Worm (Caenorhabditis elegans) whole organism, mixed stage, embryonic: Measurements from ENCODE around the gene srbc-8.

Source experiments
- M03D4.4 ChIP-seq: sonication (generic microtip); optimal IDR thresholded peaks from 2 replicates; lab custom pipeline; 2017; ENCODE audit warnings: mild to moderate bottlenecking, missing genetic modification characterization, missing compliant biosample characterization
- bed-3 ChIP-seq: fragments of 200-800 bp; sonication (Bioruptor generic); optimal IDR thresholded peaks from 3 replicates; lab custom pipeline; 2018; ENCODE audit warnings: mild to moderate bottlenecking, missing genetic modification characterization, moderate library complexity, missing compliant biosample characterization
- blmp-1 ChIP-seq: fragments of 150-350 bp; optimal IDR thresholded peaks from 2 replicates; lab custom pipeline; 2014; ENCODE audit warnings: missing biosample characterization, missing genetic modification characterization
- ceh-39 ChIP-seq: fragments of 150-350 bp; optimal IDR thresholded peaks from 2 replicates; lab custom pipeline; 2014; ENCODE audit warnings: missing biosample characterization, missing genetic modification characterization
- ceh-43 ChIP-seq: fragments of 200-800 bp; sonication (Bioruptor generic); optimal IDR thresholded peaks from 2 replicates; lab custom pipeline; 2018; ENCODE audit warnings: mild to moderate bottlenecking, missing genetic modification characterization, moderate library complexity, missing compliant biosample characterization
- ceh-83 ChIP-seq: fragments of 200-800 bp; sonication (Bioruptor generic); optimal IDR thresholded peaks from 2 replicates; lab custom pipeline; 2018; ENCODE audit warnings: mild to moderate bottlenecking, missing genetic modification characterization, missing compliant biosample characterization
- ces-1 ChIP-seq: fragments of 150-350 bp; optimal IDR thresholded peaks from 2 replicates; lab custom pipeline; 2014; ENCODE audit warnings: missing biosample characterization, missing genetic modification reagents, missing genetic modification characterization
- cnd-1 ChIP-seq: fragments of 200-800 bp; sonication (Bioruptor generic); optimal IDR thresholded peaks from 2 replicates; lab custom pipeline; 2018; ENCODE audit warnings: mild to moderate bottlenecking, missing genetic modification characterization, missing compliant biosample characterization
- drap-1 ChIP-seq: fragments of 200-800 bp; sonication (Bioruptor generic); optimal IDR thresholded peaks from 3 replicates; lab custom pipeline; 2018; ENCODE audit warnings: mild to moderate bottlenecking, missing genetic modification characterization, missing compliant biosample characterization
- elt-1 ChIP-seq: sonication (generic microtip); optimal IDR thresholded peaks from 2 replicates; lab custom pipeline; 2017; ENCODE audit warnings: missing genetic modification characterization, mild to moderate bottlenecking, missing compliant biosample characterization, antibody characterized with exemption, moderate library complexity, borderline replicate concordance; ENCODE audit not compliant: insufficient read depth
- elt-3 ChIP-seq: fragments of 150-350 bp; optimal IDR thresholded peaks from 2 replicates; lab custom pipeline; 2014; ENCODE audit warnings: missing biosample characterization, missing genetic modification characterization
- flh-1 ChIP-seq: fragments of 200-800 bp; sonication (Bioruptor generic); optimal IDR thresholded peaks from 2 replicates; lab custom pipeline; 2018; ENCODE audit warnings: mild to moderate bottlenecking, missing genetic modification characterization, moderate library complexity, missing compliant biosample characterization
- ham-2 ChIP-seq: fragments of 200-800 bp; sonication (Bioruptor generic); optimal IDR thresholded peaks from 2 replicates; lab custom pipeline; 2018; ENCODE audit warnings: mild to moderate bottlenecking, missing genetic modification characterization, missing compliant biosample characterization
- hlh-1 ChIP-seq: fragments of 150-350 bp; optimal IDR thresholded peaks from 2 replicates; lab custom pipeline; 2014; ENCODE audit warnings: missing biosample characterization, missing genetic modification reagents, missing genetic modification characterization
- lin-13 ChIP-seq: fragments of 150-350 bp; optimal IDR thresholded peaks from 2 replicates; lab custom pipeline; 2014; ENCODE audit warnings: missing biosample characterization, missing genetic modification characterization
- lin-32 ChIP-seq: fragments of 200-800 bp; sonication (Bioruptor generic); optimal IDR thresholded peaks from 2 replicates; lab custom pipeline; 2018; ENCODE audit warnings: mild to moderate bottlenecking, missing genetic modification characterization, missing compliant biosample characterization
- lsy-2 ChIP-seq: fragments of 150-350 bp; optimal IDR thresholded peaks from 2 replicates; lab custom pipeline; 2014; ENCODE audit warnings: missing biosample characterization, missing genetic modification characterization
- mab-5 ChIP-seq: fragments of 150-350 bp; optimal IDR thresholded peaks from 2 replicates; lab custom pipeline; 2014; ENCODE audit warnings: missing biosample characterization, missing genetic modification characterization
- mep-1 ChIP-seq: fragments of 150-350 bp; optimal IDR thresholded peaks from 2 replicates; lab custom pipeline; 2017; ENCODE audit warnings: missing biosample characterization, missing genetic modification reagents, missing genetic modification characterization, inconsistent platforms
- mls-2 ChIP-seq: sonication (generic microtip); optimal IDR thresholded peaks from 2 replicates; lab custom pipeline; 2016; ENCODE audit warnings: mild to moderate bottlenecking, missing genetic modification characterization, moderate library complexity, missing compliant biosample characterization
- nhr-12 ChIP-seq: fragments of 150-350 bp; optimal IDR thresholded peaks from 2 replicates; lab custom pipeline; 2014; ENCODE audit warnings: missing biosample characterization, missing genetic modification characterization
- nhr-2 ChIP-seq: fragments of 150-350 bp; optimal IDR thresholded peaks from 2 replicates; lab custom pipeline; 2014; ENCODE audit warnings: missing biosample characterization, missing genetic modification characterization
- nhr-237 ChIP-seq: fragments of 150-350 bp; optimal IDR thresholded peaks from 2 replicates; lab custom pipeline; 2014; ENCODE audit warnings: missing biosample characterization, missing genetic modification characterization
- nhr-76 ChIP-seq: sonication (generic microtip); optimal IDR thresholded peaks from 2 replicates; lab custom pipeline; 2017; ENCODE audit warnings: missing biosample characterization, missing genetic modification characterization
- pha-4 ChIP-seq: fragments of 150-350 bp; optimal IDR thresholded peaks from 2 replicates; lab custom pipeline; 2018; ENCODE audit warnings: missing biosample characterization, missing genetic modification reagents, missing genetic modification characterization
- sem-2 ChIP-seq: fragments of 200-800 bp; sonication (Bioruptor generic); optimal IDR thresholded peaks from 2 replicates; lab custom pipeline; 2018; ENCODE audit warnings: mild to moderate bottlenecking, missing genetic modification characterization, missing compliant biosample characterization
- sptf-1 ChIP-seq: sonication (generic microtip); optimal IDR thresholded peaks from 2 replicates; lab custom pipeline; 2017; ENCODE audit warnings: mild to moderate bottlenecking, missing genetic modification characterization, moderate library complexity, missing compliant biosample characterization
- tbx-8 ChIP-seq: fragments of 200-800 bp; sonication (Bioruptor generic); optimal IDR thresholded peaks from 2 replicates; lab custom pipeline; 2018; ENCODE audit warnings: mild to moderate bottlenecking, missing genetic modification characterization, moderate library complexity, missing compliant biosample characterization
- unc-120 ChIP-seq: sonication (generic microtip); optimal IDR thresholded peaks from 2 replicates; lab custom pipeline; 2017; ENCODE audit warnings: missing genetic modification characterization, missing compliant biosample characterization; ENCODE audit not compliant: poor library complexity, severe bottlenecking
- unc-39 ChIP-seq: fragments of 150-350 bp; optimal IDR thresholded peaks from 2 replicates; lab custom pipeline; 2014; ENCODE audit warnings: missing biosample characterization, missing genetic modification characterization
- unc-62 ChIP-seq: fragments of 150-350 bp; optimal IDR thresholded peaks from 2 replicates; lab custom pipeline; 2014; ENCODE audit warnings: missing biosample characterization, missing genetic modification reagents, missing genetic modification characterization
- zip-8 ChIP-seq: fragments of 150-350 bp; optimal IDR thresholded peaks from 2 replicates; lab custom pipeline; 2014; ENCODE audit warnings: missing biosample characterization, missing genetic modification characterization
- ztf-11 ChIP-seq: fragments of 150-350 bp; optimal IDR thresholded peaks from 2 replicates; lab custom pipeline; 2014; ENCODE audit warnings: missing biosample characterization, missing genetic modification characterization

srbc-8 gene

ce11 chrV:7508566-7509044 lies 23.7 kb upstream of the srbc-8 start, which contains the start of the genes str-31 and nhr-172:
Gene str-31 (minus strand): TSS chrV:7508666.
Gene nhr-172 (plus strand): TSS chrV:7508994.
- TF ChIP-seq elt-3 (no peak), unc-62 (GFP tag; lab: Kevin White, UChicago) (peak; percentile 19)
- TF ChIP-seq, all 35 proteins: peak for 1

ce11 chrV:7506207-7506606 lies 21.3 kb upstream of the srbc-8 start:
- TF ChIP-seq ham-2 (GFP tag; lab: Kevin White, UChicago): no peak
- no peak for TF ChIP-seq elt-1 (tag; lab: Kevin White, UChicago)
- no peak for TF ChIP-seq mls-2
- TF ChIP-seq nhr-237 (tag; lab: Kevin White, UChicago): no peak
- no peak for TF ChIP-seq lin-13 (tag; lab: Kevin White, UChicago)
- TF ChIP-seq nhr-76 (tag; lab: Kevin White, UChicago): no peak
- no peak for TF ChIP-seq sem-2 (GFP tag; lab: Kevin White, UChicago)
- TF ChIP-seq pha-4 (tag; lab: Kevin White, UChicago): no peak
- no peak for TF ChIP-seq hlh-1 (tag; lab: Kevin White, UChicago)
- no peak for TF ChIP-seq mep-1 (tag; lab: Kevin White, UChicago)
- no peak for TF ChIP-seq lin-32 (GFP tag; lab: Kevin White, UChicago)
- TF ChIP-seq ces-1: no peak
- no peak for TF ChIP-seq cnd-1 (tag; lab: Kevin White, UChicago)
- no peak for TF ChIP-seq elt-3
- TF ChIP-seq unc-120 (tag; lab: Kevin White, UChicago): no peak
- TF ChIP-seq unc-39: no peak
- no peak for TF ChIP-seq ceh-43 (GFP tag; lab: Kevin White, UChicago)
- no peak for TF ChIP-seq ceh-39 (tag; lab: Kevin White, UChicago)

ce11 chrV:7504271-7504670 lies 19.4 kb upstream of the srbc-8 start, which contains the start of gene srh-229:
Gene srh-229 (minus strand): TSS chrV:7504371.
- TF ChIP-seq bed-3 (no peak), nhr-2 (no peak), lin-32 (GFP tag; lab: Kevin White, UChicago) (no peak), zip-8 (tag; lab: Kevin White, UChicago) (no peak), sptf-1 (tag; lab: Kevin White, UChicago) (no peak), lsy-2 (tag; lab: Kevin White, UChicago) (no peak), flh-1 (GFP tag; lab: Kevin White, UChicago) (no peak), unc-62 (GFP tag; lab: Kevin White, UChicago) (no peak), ham-2 (GFP tag; lab: Kevin White, UChicago) (no peak), nhr-12 (tag; lab: Kevin White, UChicago) (no peak), M03D4.4 (no peak)

ce11 chrV:7501194-7501593 lies 16.3 kb upstream of the srbc-8 start:
- TF ChIP-seq mab-5 (no peak), sptf-1 (tag; lab: Kevin White, UChicago) (no peak), elt-1 (tag; lab: Kevin White, UChicago) (no peak), ces-1 (no peak), cnd-1 (tag; lab: Kevin White, UChicago) (no peak), mep-1 (tag; lab: Kevin White, UChicago) (no peak), bed-3 (no peak), lin-32 (GFP tag; lab: Kevin White, UChicago) (no peak), ceh-83 (GFP tag; lab: Kevin White, UChicago) (no peak), unc-39 (no peak), pha-4 (tag; lab: Kevin White, UChicago) (no peak), tbx-8 (GFP tag; lab: Kevin White, UChicago) (no peak), lin-13 (tag; lab: Kevin White, UChicago) (no peak), blmp-1 (no peak), nhr-76 (tag; lab: Kevin White, UChicago) (no peak), flh-1 (GFP tag; lab: Kevin White, UChicago) (no peak), nhr-12 (tag; lab: Kevin White, UChicago) (no peak), drap-1 (no peak)

- TF ChIP-seq hlh-1 (tag; lab: Kevin White, UChicago): no peak
- TF ChIP-seq nhr-2: no peak
- TF ChIP-seq zip-8 (tag; lab: Kevin White, UChicago): no peak
- no peak for TF ChIP-seq M03D4.4
- no peak for TF ChIP-seq elt-3
- no peak for TF ChIP-seq ceh-83 (GFP tag; lab: Kevin White, UChicago)
- TF ChIP-seq nhr-237 (tag; lab: Kevin White, UChicago): no peak
- TF ChIP-seq nhr-76 (tag; lab: Kevin White, UChicago): no peak
- no peak for TF ChIP-seq ztf-11 (tag; lab: Kevin White, UChicago)
These were observed 12.5 kb upstream of the srbc-8 start, which contains the start of gene srh-79 for ce11 chrV:7497440-7497839. Gene srh-79 (plus strand): TSS chrV:7497740.
